Fruit fly (Drosophila melanogaster) whole organism, prepupa: ENCODE measurements around the gene mRpL27.
A peak's percentile ranks its signal among the peaks of the same experiment; 100 is the strongest.

Experiments
- Blimp-1 ChIP-seq: fragments of 200-800 bp; sonication (Bioruptor generic); optimal IDR thresholded peaks from 3 replicates; lab custom pipeline; 2017; ENCODE audit warnings: missing biosample characterization, missing genetic modification characterization, mild to moderate bottlenecking, moderate library complexity, missing genetic modification reagents
- CG10631 ChIP-seq: fragments of 200-800 bp; sonication (Bioruptor generic); optimal IDR thresholded peaks from 2 replicates; lab custom pipeline; 2016; ENCODE audit warnings: missing biosample characterization, missing genetic modification characterization
- CG10669 ChIP-seq: fragments of 200-800 bp; sonication (Bioruptor generic); optimal IDR thresholded peaks from 3 replicates; lab custom pipeline; 2018; ENCODE audit warnings: missing biosample characterization, mild to moderate bottlenecking, missing genetic modification characterization, moderate library complexity
- CG11294 ChIP-seq: fragments of 200-800 bp; sonication (Bioruptor generic); IDR thresholded peaks from 2 replicates; pipeline ENCODE4 v1.3.6; 2022; ENCODE audit warnings: missing biosample characterization, missing genetic modification characterization
- CG11762 ChIP-seq: fragments of 200-800 bp; sonication (Bioruptor generic); optimal IDR thresholded peaks from 3 replicates; lab custom pipeline; 2016; ENCODE audit warnings: missing biosample characterization, missing genetic modification characterization; ENCODE audit not compliant: insufficient read depth
- CG11902 ChIP-seq: fragments of 200-800 bp; sonication (Bioruptor generic); optimal IDR thresholded peaks from 3 replicates; lab custom pipeline; 2016; ENCODE audit warnings: missing biosample characterization, missing genetic modification characterization
- CG15336 ChIP-seq: fragments of 200-800 bp; sonication (Bioruptor generic); IDR thresholded peaks from 2 replicates; pipeline ENCODE4 v1.3.6; 2022; ENCODE audit warnings: missing biosample characterization, missing genetic modification characterization
- CG1621 ChIP-seq: fragments of 200-800 bp; sonication (Bioruptor generic); optimal IDR thresholded peaks from 3 replicates; lab custom pipeline; 2018; ENCODE audit warnings: missing biosample characterization, mild to moderate bottlenecking, missing genetic modification characterization
- CG3032 ChIP-seq: fragments of 200-800 bp; optimal IDR thresholded peaks from 2 replicates; lab custom pipeline; 2019; ENCODE audit warnings: missing biosample characterization, mild to moderate bottlenecking, missing genetic modification characterization, moderate library complexity
- CG31627 ChIP-seq: fragments of 200-800 bp; sonication (Bioruptor generic); optimal IDR thresholded peaks from 3 replicates; lab custom pipeline; 2016; ENCODE audit warnings: missing biosample characterization, missing genetic modification characterization
- CG32006 ChIP-seq: fragments of 200-800 bp; sonication (Bioruptor generic); optimal IDR thresholded peaks from 3 replicates; lab custom pipeline; 2017; ENCODE audit warnings: missing biosample characterization, mild to moderate bottlenecking, missing genetic modification characterization
- CG3919 ChIP-seq: fragments of 200-800 bp; sonication (Bioruptor generic); optimal IDR thresholded peaks from 3 replicates; lab custom pipeline; 2016; ENCODE audit warnings: missing biosample characterization, missing genetic modification characterization
- CG4318 ChIP-seq: fragments of 200-800 bp; sonication (Bioruptor generic); optimal IDR thresholded peaks from 3 replicates; lab custom pipeline; 2017; ENCODE audit warnings: missing biosample characterization, mild to moderate bottlenecking, missing genetic modification characterization
- CG6276 ChIP-seq: fragments of 200-800 bp; sonication (Bioruptor generic); optimal IDR thresholded peaks from 2 replicates; lab custom pipeline; 2017; ENCODE audit warnings: missing biosample characterization, mild to moderate bottlenecking, missing genetic modification characterization
- CG6792 ChIP-seq: fragments of 200-800 bp; sonication (Bioruptor generic); optimal IDR thresholded peaks from 3 replicates; lab custom pipeline; 2016; ENCODE audit warnings: missing biosample characterization, missing genetic modification characterization
- CG6808 ChIP-seq: fragments of 200-800 bp; sonication (Bioruptor generic); optimal IDR thresholded peaks from 3 replicates; lab custom pipeline; 2017; ENCODE audit warnings: missing biosample characterization, missing genetic modification characterization, mild to moderate bottlenecking, moderate library complexity, missing genetic modification reagents
- CG6854 ChIP-seq: fragments of 200-800 bp; sonication (Bioruptor generic); optimal IDR thresholded peaks from 2 replicates; lab custom pipeline; 2017; ENCODE audit warnings: missing biosample characterization, mild to moderate bottlenecking, missing genetic modification characterization
- CG7368 ChIP-seq: fragments of 200-800 bp; sonication (Bioruptor generic); optimal IDR thresholded peaks from 3 replicates; lab custom pipeline; 2016; ENCODE audit warnings: missing biosample characterization, missing genetic modification characterization
- CG8119 ChIP-seq: fragments of 200-800 bp; sonication (Bioruptor generic); IDR thresholded peaks from 3 replicates; pipeline ENCODE4 v1.3.6; 2022; ENCODE audit warnings: missing biosample characterization, missing genetic modification characterization
- CG8632 ChIP-seq: fragments of 200-800 bp; sonication (Bioruptor generic); optimal IDR thresholded peaks from 3 replicates; lab custom pipeline; 2016; ENCODE audit warnings: missing biosample characterization, missing genetic modification characterization
- CG9139 ChIP-seq: fragments of 200-800 bp; sonication (Bioruptor generic); optimal IDR thresholded peaks from 3 replicates; lab custom pipeline; 2017; ENCODE audit warnings: missing biosample characterization, mild to moderate bottlenecking, missing genetic modification characterization
- Eip75B ChIP-seq: fragments of 200-800 bp; sonication (Bioruptor generic); optimal IDR thresholded peaks from 3 replicates; lab custom pipeline; 2016; ENCODE audit warnings: missing biosample characterization, missing genetic modification characterization
- Eip78C ChIP-seq: fragments of 200-800 bp; sonication (Bioruptor generic); peaks from one replicate; lab custom pipeline; 2016; ENCODE audit warnings: missing biosample characterization, missing genetic modification characterization
- Ets21C ChIP-seq: fragments of 200-800 bp; sonication (Bioruptor generic); optimal IDR thresholded peaks from 3 replicates; lab custom pipeline; 2016; ENCODE audit warnings: missing biosample characterization, missing genetic modification characterization
- Ets96B ChIP-seq: fragments of 200-800 bp; optimal IDR thresholded peaks from 2 replicates; lab custom pipeline; 2019; ENCODE audit warnings: missing biosample characterization, mild to moderate bottlenecking, missing genetic modification characterization, moderate library complexity
- Gug ChIP-seq: fragments of 200-800 bp; sonication (Bioruptor generic); IDR thresholded peaks from 2 replicates; pipeline ENCODE4 v1.3.6; 2022; ENCODE audit warnings: missing biosample characterization, missing genetic modification characterization
- Hr38 ChIP-seq: sonication (Bioruptor generic); optimal IDR thresholded peaks from 2 replicates; lab custom pipeline; 2016; ENCODE audit warnings: missing biosample characterization, missing genetic modification characterization
- Hr39 ChIP-seq: fragments of 200-800 bp; sonication (Bioruptor generic); optimal IDR thresholded peaks from 2 replicates; lab custom pipeline; 2016; ENCODE audit warnings: missing biosample characterization, missing genetic modification characterization
- Hr4 ChIP-seq: fragments of 200-800 bp; sonication (Bioruptor generic); optimal IDR thresholded peaks from 3 replicates; lab custom pipeline; 2016; ENCODE audit warnings: missing biosample characterization, missing genetic modification characterization
- Lpt ChIP-seq: fragments of 200-800 bp; sonication (Bioruptor generic); optimal IDR thresholded peaks from 3 replicates; lab custom pipeline; 2016; ENCODE audit warnings: missing biosample characterization, missing genetic modification characterization
- Smox ChIP-seq: fragments of 200-800 bp; sonication (Bioruptor generic); optimal IDR thresholded peaks from 3 replicates; lab custom pipeline; 2016; ENCODE audit warnings: missing biosample characterization, missing genetic modification characterization
- Sox102F ChIP-seq: fragments of 200-800 bp; sonication (Bioruptor generic); optimal IDR thresholded peaks from 2 replicates; lab custom pipeline; 2016; ENCODE audit warnings: missing biosample characterization, mild to moderate bottlenecking, missing genetic modification characterization
- Sox14 ChIP-seq: fragments of 200-800 bp; sonication (Bioruptor generic); optimal IDR thresholded peaks from 3 replicates; lab custom pipeline; 2016; ENCODE audit warnings: missing biosample characterization, missing genetic modification characterization
- Sox15 ChIP-seq: fragments of 200-800 bp; sonication (Bioruptor generic); optimal IDR thresholded peaks from 3 replicates; lab custom pipeline; 2016; ENCODE audit warnings: missing biosample characterization, missing genetic modification characterization
- achi ChIP-seq: fragments of 200-800 bp; sonication (Bioruptor generic); optimal IDR thresholded peaks from 3 replicates; lab custom pipeline; 2016; ENCODE audit warnings: missing biosample characterization, missing genetic modification characterization
- dac ChIP-seq: fragments of 200-800 bp; sonication (Bioruptor generic); optimal IDR thresholded peaks from 2 replicates; lab custom pipeline; 2017; ENCODE audit warnings: missing biosample characterization, mild to moderate bottlenecking, missing genetic modification characterization
- dsx ChIP-seq: fragments of 200-800 bp; optimal IDR thresholded peaks from 3 replicates; lab custom pipeline; 2019; ENCODE audit warnings: missing biosample characterization, mild to moderate bottlenecking, missing genetic modification characterization, moderate library complexity; ENCODE audit not compliant: poor library complexity, severe bottlenecking
- eg ChIP-seq: fragments of 200-800 bp; sonication (Bioruptor generic); IDR thresholded peaks from 3 replicates; pipeline ENCODE4 v1.3.6; 2022; ENCODE audit warnings: missing biosample characterization, missing genetic modification characterization
- esn ChIP-seq: fragments of 200-800 bp; sonication (Bioruptor generic); optimal IDR thresholded peaks from 2 replicates; lab custom pipeline; 2016; ENCODE audit warnings: missing biosample characterization, mild to moderate bottlenecking, missing genetic modification characterization, moderate library complexity
- fd85E ChIP-seq: fragments of 200-800 bp; sonication (Bioruptor generic); optimal IDR thresholded peaks from 3 replicates; lab custom pipeline; 2016; ENCODE audit warnings: missing biosample characterization, missing genetic modification characterization
- fkh ChIP-seq: fragments of 200-800 bp; sonication (Bioruptor generic); optimal IDR thresholded peaks from 3 replicates; lab custom pipeline; 2017; ENCODE audit warnings: missing biosample characterization, mild to moderate bottlenecking, missing genetic modification characterization, moderate library complexity
- net ChIP-seq: fragments of 200-800 bp; sonication (Bioruptor generic); optimal IDR thresholded peaks from 3 replicates; lab custom pipeline; 2016; ENCODE audit warnings: missing biosample characterization, missing genetic modification characterization
- pdm3 ChIP-seq: fragments of 200-800 bp; sonication (Bioruptor generic); optimal IDR thresholded peaks from 3 replicates; lab custom pipeline; 2016; ENCODE audit warnings: missing biosample characterization, missing genetic modification characterization
- salr ChIP-seq, 2 experiments: fragments of 200-800 bp; sonication (Bioruptor generic); optimal IDR thresholded peaks; 3 replicates each; lab custom pipeline; 2016 to 2018; ENCODE audit warnings: missing biosample characterization in 2 of 2, missing genetic modification characterization in 2 of 2, mild to moderate bottlenecking in 1 of 2
- spab ChIP-seq: fragments of 200-800 bp; sonication (Bioruptor generic); optimal IDR thresholded peaks from 2 replicates; lab custom pipeline; 2017; ENCODE audit warnings: missing biosample characterization, mild to moderate bottlenecking, missing genetic modification characterization, missing genetic modification reagents
- svp ChIP-seq: fragments of 200-800 bp; sonication (Bioruptor generic); peaks from one replicate; lab custom pipeline; 2016; ENCODE audit warnings: missing biosample characterization, missing genetic modification characterization
- vri ChIP-seq: fragments of 200-800 bp; sonication (Bioruptor generic); optimal IDR thresholded peaks from 3 replicates; lab custom pipeline; 2016; ENCODE audit warnings: missing biosample characterization, mild to moderate bottlenecking, missing genetic modification characterization

The mRpL27 gene

DNA sequence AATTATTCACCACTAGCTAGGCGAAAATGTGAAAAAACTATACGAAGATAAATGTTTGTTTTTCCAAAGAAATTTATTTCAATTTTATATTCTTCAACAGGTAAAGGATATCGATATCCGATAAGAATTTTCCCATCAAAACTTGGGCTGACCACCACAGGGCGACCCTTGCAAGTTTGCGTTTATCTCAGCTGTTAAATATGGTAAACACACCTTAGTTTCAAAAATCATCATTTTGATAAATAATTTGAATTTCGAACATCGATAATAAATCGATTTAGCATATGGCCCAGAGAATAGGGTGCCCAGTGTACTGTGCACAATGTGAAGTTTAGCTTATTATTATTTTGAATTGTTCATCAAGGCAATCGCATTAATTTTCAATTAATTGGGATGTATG, 3.9 kb upstream of the mRpL27 start, which contains the start of the genes CG15443 and Paris:
Gene CG15443 (minus strand): TSS at position 125 of the 400 bp plus-strand sequence.
Gene Paris (plus strand): TSS at position 289 of the 400 bp plus-strand sequence.
- peak; percentile 32 for TF ChIP-seq Eip78C (GFP tag; lab: Kevin White, UChicago)
- TF ChIP-seq CG15336: no peak
- peak; percentile 36 for TF ChIP-seq fkh

dm6 chr2L:4458119-4459056, 1.1 kb downstream of the mRpL27 start, which contains the start of gene RpL27A:
RpL27A (minus strand) TSS chr2L:4458364.
- TF ChIP-seq CG31627 (GFP tag; lab: Kevin White, UChicago) (peak; percentile 57), Lpt (GFP tag; lab: Kevin White, UChicago) (peak; percentile 9), Hr4 (GFP tag; lab: Kevin White, UChicago) (peak; percentile 65), CG6854 (GFP tag; lab: Kevin White, UChicago) (peak; percentile 90), esn (GFP tag; lab: Kevin White, UChicago) (peak; percentile 79), CG1621 (tag; lab: Kevin White, UChicago) (peak; percentile 50), CG11762 (GFP tag; lab: Kevin White, UChicago) (no peak), CG8119 (GFP tag; lab: Robert Waterston, UW) (peak; percentile 61; the same call in 2 of the 3 replicates), CG7368 (peak; percentile 48), Gug (GFP tag; lab: Robert Waterston, UW) (no peak), Sox14 (peak; percentile 19), Eip78C (GFP tag; lab: Kevin White, UChicago) (peak; percentile 80), CG10669 (GFP tag; lab: Kevin White, UChicago) (peak; percentile 55), Eip75B (GFP tag; lab: Kevin White, UChicago) (peak; percentile 67), fd85E (GFP tag; lab: Kevin White, UChicago) (no peak), CG11294 (no peak; the same call in 1 of the 2 replicates), vri (GFP tag; lab: Kevin White, UChicago) (peak; percentile 71), CG9139 (no peak), CG6792 (GFP tag; lab: Kevin White, UChicago) (peak; percentile 51), Ets96B (tag; lab: Kevin White, UChicago) (peak; percentile 19), fkh (peak; percentile 49), Hr39 (GFP tag; lab: Kevin White, UChicago) (peak; percentile 49), CG6276 (GFP tag; lab: Kevin White, UChicago) (no peak), spab (no peak), CG3032 (peak; percentile 43), CG10631 (GFP tag; lab: Kevin White, UChicago) (peak; percentile 64), Hr38 (no peak), Sox15 (GFP tag; lab: Kevin White, UChicago) (peak; percentile 21), pdm3 (peak; percentile 57), CG32006 (GFP tag; lab: Kevin White, UChicago) (peak; percentile 60), Ets21C (no peak), eg (GFP tag; lab: Robert Waterston, UW) (peak; percentile 83), achi (peak; percentile 69), CG4318 (GFP tag; lab: Kevin White, UChicago) (no peak), Smox (peak; percentile 60), salr (GFP tag; optimal IDR thresholded peaks at IDR 0.05; lab: Kevin White, UChicago) (peak in 1 of 2 experiments; percentile 78), dac (GFP tag; lab: Kevin White, UChicago) (peak; percentile 68), net (GFP tag; lab: Kevin White, UChicago) (peak; percentile 78), svp (GFP tag; lab: Kevin White, UChicago) (peak; percentile 85), Blimp-1 (peak; percentile 45), dsx (GFP tag; lab: Kevin White, UChicago) (peak; percentile 43), CG8632 (GFP tag; lab: Kevin White, UChicago) (peak; percentile 35), Sox102F (no peak), CG11902 (GFP tag; lab: Kevin White, UChicago) (no peak), CG6808 (GFP tag; lab: Kevin White, UChicago) (peak; percentile 65), CG3919 (GFP tag; lab: Kevin White, UChicago) (peak; percentile 86)
